Fruit fly (Drosophila melanogaster) Kc167 (cell line): ENCODE data around the gene CG32486.

Experiments used
- psq ChIP-seq: fragments of >200 bp; optimal IDR thresholded peaks from 2 replicates; lab custom pipeline; 2017; ENCODE audit warnings: missing external identifiers
- ttk ChIP-seq: sonication (Bioruptor generic); optimal IDR thresholded peaks from 2 replicates; lab custom pipeline; 2017; ENCODE audit warnings: missing external identifiers

- TF ChIP-seq ttk (lab: Kevin White, UChicago) (no peak), psq (lab: Kevin White, UChicago) (no peak)
Measured at dm6 chr3L:3076954-3077353, 6.3 kb upstream of the CG32486 start.
